Worm (Caenorhabditis elegans): ENCODE results near the gene ZK742.3.

DNA sequence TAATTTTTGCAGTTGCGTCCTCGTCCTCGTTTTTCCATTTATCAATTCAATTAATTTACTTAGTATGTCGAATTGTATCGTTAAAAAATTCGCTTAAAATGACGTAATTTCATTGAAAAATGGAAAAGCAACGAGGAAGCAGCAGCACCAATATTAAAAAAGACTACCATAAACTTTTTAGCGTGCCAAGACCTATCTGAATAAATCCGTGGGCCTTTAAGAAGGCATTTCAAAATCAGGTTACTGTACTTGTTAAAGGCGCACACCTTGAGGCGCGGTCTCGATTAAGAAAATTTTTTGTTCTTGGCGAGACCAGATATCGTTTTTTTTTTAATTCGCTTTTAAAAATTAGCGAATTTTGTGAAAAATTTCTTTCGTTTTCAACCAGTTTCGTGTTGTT, 36.1 kb downstream of the ZK742.3 start:
- TF ChIP-seq elt-1 (tag; optimal IDR thresholded peaks at IDR 0.05) = no peak
- TF ChIP-seq lsy-2 (tag; optimal IDR thresholded peaks at IDR 0.05) = no peak
- TF ChIP-seq skn-1 (tag; optimal IDR thresholded peaks at IDR 0.05) = no peak
- TF ChIP-seq nhr-11 (tag; optimal IDR thresholded peaks at IDR 0.05) = no peak

Data from whole organism, L2 larva.